Worm (Caenorhabditis elegans) whole organism, early embryonic: Measurements from ENCODE around the gene ZK250.13.

ENCODE experiments used
- B0310.2 ChIP-seq: sonication (generic microtip); optimal IDR thresholded peaks from 2 replicates; lab custom pipeline; 2016; ENCODE audit warnings: mild to moderate bottlenecking, missing genetic modification characterization, missing compliant biosample characterization
- flt-1 ChIP-seq: fragments of 200-800 bp; sonication (Bioruptor generic); IDR thresholded peaks from 2 replicates; pipeline ENCODE4 v1.3.6; 2022; ENCODE audit warnings: missing genetic modification characterization, missing compliant biosample characterization
- hmbx-1 ChIP-seq: sonication (generic microtip); optimal IDR thresholded peaks from 2 replicates; lab custom pipeline; 2016; ENCODE audit warnings: mild to moderate bottlenecking, missing genetic modification characterization, missing compliant biosample characterization

DNA sequence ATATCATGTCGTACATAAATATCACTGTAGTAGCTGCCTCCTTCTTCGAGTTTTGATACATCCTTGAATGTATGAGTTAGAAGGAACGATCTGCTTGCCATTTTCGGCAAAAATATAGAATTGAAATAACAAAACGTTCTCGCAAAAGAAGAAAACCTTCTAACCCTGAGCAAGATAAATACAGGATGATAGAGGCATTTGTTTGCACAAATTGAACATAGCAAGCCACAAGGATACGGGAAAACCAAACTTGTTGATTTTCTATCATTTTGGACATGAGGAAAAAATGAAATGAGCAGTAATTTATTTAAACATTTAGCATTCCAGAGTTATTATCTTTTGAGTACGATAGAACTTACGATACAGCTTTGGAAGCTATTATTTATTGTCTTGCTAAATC lies 50.5 kb downstream of the ZK250.13 start, which contains the start of gene math-8:
- no peak for TF ChIP-seq hmbx-1 (tag; lab: Kevin White, UChicago)
- no peak for TF ChIP-seq flt-1
- TF ChIP-seq B0310.2 (tag; lab: Kevin White, UChicago), result no peak
